Fruit fly (Drosophila melanogaster) whole organism, adult: Measurements from ENCODE around the gene fru.

Experiments used
- CG11617 ChIP-seq: fragments of 200-800 bp; sonication (Bioruptor generic); optimal IDR thresholded peaks from 2 replicates; lab custom pipeline; 2017; ENCODE audit warnings: mild to moderate bottlenecking, missing biosample characterization, missing genetic modification reagents, missing genetic modification characterization
- CG12768 ChIP-seq: fragments of 200-800 bp; sonication (Bioruptor generic); optimal IDR thresholded peaks from 2 replicates; lab custom pipeline; 2017; ENCODE audit warnings: missing biosample characterization, missing genetic modification characterization, mild to moderate bottlenecking, moderate library complexity, missing genetic modification reagents
- CG14711 ChIP-seq: fragments of 200-800 bp; sonication (Bioruptor generic); optimal IDR thresholded peaks from 2 replicates; lab custom pipeline; 2018; ENCODE audit warnings: missing biosample characterization, mild to moderate bottlenecking, missing genetic modification characterization, moderate library complexity
- CG1620 ChIP-seq: fragments of 200-800 bp; sonication (Bioruptor generic); optimal IDR thresholded peaks from 2 replicates; lab custom pipeline; 2016; ENCODE audit warnings: missing biosample characterization, missing genetic modification characterization
- CG33017 ChIP-seq: fragments of 200-800 bp; sonication (Bioruptor generic); optimal IDR thresholded peaks from 2 replicates; lab custom pipeline; 2018; ENCODE audit warnings: missing biosample characterization, mild to moderate bottlenecking, missing genetic modification characterization, moderate library complexity
- CG5204 ChIP-seq: fragments of 200-800 bp; sonication (Bioruptor generic); optimal IDR thresholded peaks from 2 replicates; lab custom pipeline; 2016; ENCODE audit warnings: missing biosample characterization, missing genetic modification characterization
- CG7045 ChIP-seq: fragments of 200-800 bp; sonication (Bioruptor generic); optimal IDR thresholded peaks from 2 replicates; lab custom pipeline; 2017; ENCODE audit warnings: missing biosample characterization, mild to moderate bottlenecking, missing genetic modification characterization
- CG7101 ChIP-seq: fragments of 200-800 bp; sonication (Bioruptor generic); optimal IDR thresholded peaks from 2 replicates; lab custom pipeline; 2018; ENCODE audit warnings: missing biosample characterization, mild to moderate bottlenecking, missing genetic modification characterization, moderate library complexity
- Mnt ChIP-seq: fragments of 200-800 bp; sonication (Bioruptor generic); optimal IDR thresholded peaks from 2 replicates; lab custom pipeline; 2016; ENCODE audit warnings: missing biosample characterization, mild to moderate bottlenecking, missing genetic modification characterization
- bab1 ChIP-seq: fragments of 200-800 bp; sonication (Bioruptor generic); optimal IDR thresholded peaks from 3 replicates; lab custom pipeline; 2019; ENCODE audit warnings: missing biosample characterization, mild to moderate bottlenecking, missing genetic modification characterization, moderate library complexity
- cnc ChIP-seq, 2 experiments: fragments of >200 bp; optimal IDR thresholded peaks; 2 replicates each; lab custom pipeline; 2017
- ovo ChIP-seq: fragments of 200-800 bp; sonication (Bioruptor generic); optimal IDR thresholded peaks from 2 replicates; lab custom pipeline; 2016; ENCODE audit warnings: missing biosample characterization, missing genetic modification characterization
- pad ChIP-seq: fragments of 200-800 bp; sonication (Bioruptor generic); optimal IDR thresholded peaks from 3 replicates; lab custom pipeline; 2017; ENCODE audit warnings: missing biosample characterization, missing genetic modification characterization, mild to moderate bottlenecking, moderate library complexity, missing genetic modification reagents
- tj ChIP-seq: fragments of 200-800 bp; sonication (Bioruptor generic); optimal IDR thresholded peaks from 3 replicates; lab custom pipeline; 2017; ENCODE audit warnings: missing biosample characterization, mild to moderate bottlenecking, missing genetic modification characterization, moderate library complexity

- TF ChIP-seq cnc (optimal IDR thresholded peaks at IDR 0.05; lab: Kevin White, UChicago) (peak; percentile 88 to 97), CG7045 (GFP tag; lab: Kevin White, UChicago) (no peak), CG14711 (tag; lab: Kevin White, UChicago) (no peak), CG33017 (tag; lab: Kevin White, UChicago) (no peak), bab1 (GFP tag; lab: Kevin White, UChicago) (no peak), Mnt (GFP tag; lab: Kevin White, UChicago) (no peak), CG5204 (no peak), CG11617 (GFP tag; lab: Kevin White, UChicago) (no peak), tj (no peak), ovo (GFP tag; lab: Kevin White, UChicago) (no peak), pad (GFP tag; lab: Kevin White, UChicago) (no peak), CG12768 (GFP tag; lab: Kevin White, UChicago) (no peak), CG1620 (GFP tag; lab: Kevin White, UChicago) (no peak), CG7101 (tag; lab: Kevin White, UChicago) (no peak)
Observed at dm6 chr3R:18572240-18572803, 26.9 kb upstream of the fru start.
